Fruit fly (Drosophila melanogaster) whole organism, embryonic: ENCODE data around the gene rdog.

Source experiments
- Adf1 ChIP-seq: fragments of 200-800 bp; sonication (Bioruptor generic); IDR thresholded peaks from 2 replicates; pipeline ENCODE4 v1.3.6; 2022; ENCODE audit warnings: missing biosample characterization, missing genetic modification characterization
- BtbVII ChIP-seq: fragments of 200-800 bp; sonication (Bioruptor generic); optimal IDR thresholded peaks from 3 replicates; lab custom pipeline; 2017; ENCODE audit warnings: missing biosample characterization, mild to moderate bottlenecking, missing genetic modification characterization
- CG10209 ChIP-seq: fragments of 200-800 bp; sonication (Bioruptor generic); optimal IDR thresholded peaks from 3 replicates; lab custom pipeline; 2017; ENCODE audit warnings: missing biosample characterization, mild to moderate bottlenecking, missing genetic modification characterization, missing genetic modification reagents
- CG11085 ChIP-seq: fragments of 200-800 bp; sonication (Bioruptor generic); IDR thresholded peaks from 2 replicates; pipeline ENCODE4 v1.3.6; 2022; ENCODE audit warnings: missing biosample characterization, missing genetic modification characterization
- CG11696 ChIP-seq: fragments of 200-800 bp; sonication (Bioruptor generic); IDR thresholded peaks from 2 replicates; pipeline ENCODE4 v1.3.6; 2022; ENCODE audit warnings: missing biosample characterization, missing genetic modification characterization
- CG12071 ChIP-seq: fragments of 200-800 bp; sonication (Bioruptor generic); optimal IDR thresholded peaks from 3 replicates; lab custom pipeline; 2018; ENCODE audit warnings: missing biosample characterization, mild to moderate bottlenecking, missing genetic modification characterization
- CG12104 ChIP-seq: fragments of 200-800 bp; sonication (Bioruptor generic); optimal IDR thresholded peaks from 3 replicates; lab custom pipeline; 2016; ENCODE audit warnings: missing biosample characterization, missing genetic modification characterization
- CG12219 ChIP-seq: fragments of 200-800 bp; sonication (Bioruptor generic); optimal IDR thresholded peaks from 3 replicates; lab custom pipeline; 2018; ENCODE audit warnings: missing biosample characterization, mild to moderate bottlenecking, missing genetic modification characterization
- CG13775 ChIP-seq: fragments of 200-800 bp; sonication (Bioruptor generic); optimal IDR thresholded peaks from 3 replicates; lab custom pipeline; 2017; ENCODE audit warnings: missing biosample characterization, mild to moderate bottlenecking, missing genetic modification characterization
- CG14014 ChIP-seq: fragments of 200-800 bp; sonication (Bioruptor generic); IDR thresholded peaks from 2 replicates; pipeline ENCODE4 v1.3.6; 2022; ENCODE audit warnings: missing biosample characterization, missing genetic modification characterization
- CG15011 ChIP-seq: fragments of 200-800 bp; sonication (Bioruptor generic); optimal IDR thresholded peaks from 3 replicates; lab custom pipeline; 2018; ENCODE audit warnings: missing biosample characterization, mild to moderate bottlenecking, missing genetic modification characterization
- CG17328 ChIP-seq: fragments of 200-800 bp; sonication (Bioruptor generic); IDR thresholded peaks from 2 replicates; pipeline ENCODE4 v1.3.6; 2022; ENCODE audit warnings: missing biosample characterization, missing genetic modification characterization
- CG17802 ChIP-seq: fragments of 200-800 bp; sonication (Bioruptor generic); optimal IDR thresholded peaks from 2 replicates; lab custom pipeline; 2018; ENCODE audit warnings: missing biosample characterization, mild to moderate bottlenecking, missing genetic modification characterization, moderate library complexity
- CG18476 ChIP-seq: fragments of 200-800 bp; sonication (Bioruptor generic); optimal IDR thresholded peaks from 2 replicates; lab custom pipeline; 2016; ENCODE audit warnings: missing biosample characterization, mild to moderate bottlenecking, missing genetic modification characterization
- CG30403 ChIP-seq: fragments of 200-800 bp; sonication (Bioruptor generic); optimal IDR thresholded peaks from 3 replicates; lab custom pipeline; 2016; ENCODE audit warnings: missing biosample characterization, missing genetic modification characterization
- CG33557 ChIP-seq: fragments of 200-800 bp; sonication (Bioruptor generic); optimal IDR thresholded peaks from 2 replicates; lab custom pipeline; 2019; ENCODE audit warnings: missing biosample characterization, mild to moderate bottlenecking, missing genetic modification characterization, moderate library complexity
- CG3847 ChIP-seq: fragments of 200-800 bp; sonication (Bioruptor generic); IDR thresholded peaks from 2 replicates; pipeline ENCODE4 v1.3.6; 2022; ENCODE audit warnings: missing biosample characterization, missing genetic modification characterization
- CG43689 ChIP-seq: fragments of 200-800 bp; sonication (Bioruptor generic); IDR thresholded peaks from 2 replicates; pipeline ENCODE4 v1.3.6; 2022; ENCODE audit warnings: missing biosample characterization, missing genetic modification characterization
- CG4617 ChIP-seq: fragments of 200-800 bp; sonication (Bioruptor generic); optimal IDR thresholded peaks from 3 replicates; lab custom pipeline; 2016; ENCODE audit warnings: missing biosample characterization, missing genetic modification characterization, borderline replicate concordance
- CG4854 ChIP-seq: fragments of 200-800 bp; sonication (Bioruptor generic); optimal IDR thresholded peaks from 2 replicates; lab custom pipeline; 2016; ENCODE audit warnings: missing biosample characterization, missing genetic modification characterization, inconsistent platforms
- CG6654 ChIP-seq: fragments of 200-800 bp; sonication (Bioruptor generic); optimal IDR thresholded peaks from 2 replicates; lab custom pipeline; 2017; ENCODE audit warnings: missing biosample characterization, mild to moderate bottlenecking, missing genetic modification characterization
- CG6854 ChIP-seq: fragments of 200-800 bp; sonication (Bioruptor generic); optimal IDR thresholded peaks from 3 replicates; lab custom pipeline; 2017; ENCODE audit warnings: missing biosample characterization, mild to moderate bottlenecking, missing genetic modification characterization
- D19B ChIP-seq: fragments of 200-800 bp; sonication (Bioruptor generic); optimal IDR thresholded peaks from 2 replicates; lab custom pipeline; 2017; ENCODE audit warnings: missing biosample characterization, mild to moderate bottlenecking, missing genetic modification characterization
- Dek ChIP-seq: fragments of 200-800 bp; sonication (Bioruptor generic); optimal IDR thresholded peaks from 3 replicates; lab custom pipeline; 2019; ENCODE audit warnings: missing biosample characterization, mild to moderate bottlenecking, missing genetic modification characterization, moderate library complexity
- Ets65A ChIP-seq: fragments of 200-800 bp; sonication (Bioruptor generic); peaks from one replicate; lab custom pipeline; 2016; ENCODE audit warnings: missing biosample characterization, missing genetic modification characterization
- H15 ChIP-seq: fragments of 200-800 bp; sonication (Bioruptor generic); IDR thresholded peaks from 3 replicates; pipeline ENCODE4 v1.3.6; 2022; ENCODE audit warnings: missing biosample characterization, missing genetic modification characterization
- Hey ChIP-seq: fragments of 200-800 bp; sonication (Bioruptor generic); optimal IDR thresholded peaks from 3 replicates; lab custom pipeline; 2018; ENCODE audit warnings: missing biosample characterization, mild to moderate bottlenecking, missing genetic modification characterization
- HmgD ChIP-seq: fragments of 200-800 bp; sonication (Bioruptor generic); optimal IDR thresholded peaks from 3 replicates; lab custom pipeline; 2016; ENCODE audit warnings: missing biosample characterization, missing genetic modification characterization
- Hmr ChIP-seq: fragments of 200-800 bp; sonication (Bioruptor generic); optimal IDR thresholded peaks from 3 replicates; lab custom pipeline; 2017; ENCODE audit warnings: mild to moderate bottlenecking, missing biosample characterization, missing genetic modification reagents, missing genetic modification characterization
- Hsf ChIP-seq: fragments of 200-800 bp; sonication (Bioruptor generic); optimal IDR thresholded peaks from 3 replicates; lab custom pipeline; 2016; ENCODE audit warnings: missing biosample characterization, missing genetic modification characterization
- Mes4 ChIP-seq: fragments of 200-800 bp; sonication (Bioruptor generic); optimal IDR thresholded peaks from 2 replicates; lab custom pipeline; 2016; ENCODE audit warnings: missing biosample characterization, missing genetic modification characterization
- Rx ChIP-seq: fragments of 200-800 bp; sonication (Bioruptor generic); IDR thresholded peaks from 2 replicates; pipeline ENCODE4 v1.3.6; 2022; ENCODE audit warnings: missing biosample characterization, missing genetic modification characterization
- Six4 ChIP-seq: fragments of 200-800 bp; sonication (Bioruptor generic); optimal IDR thresholded peaks from 2 replicates; lab custom pipeline; 2016; ENCODE audit warnings: missing biosample characterization, missing genetic modification characterization
- ac ChIP-seq: fragments of 200-800 bp; sonication (Bioruptor generic); optimal IDR thresholded peaks from 3 replicates; lab custom pipeline; 2017; ENCODE audit warnings: missing biosample characterization, mild to moderate bottlenecking, missing genetic modification characterization
- bbx ChIP-seq: fragments of 200-800 bp; sonication (Bioruptor generic); IDR thresholded peaks from 2 replicates; pipeline ENCODE4 v1.3.6; 2022; ENCODE audit warnings: missing biosample characterization, missing genetic modification characterization; ENCODE audit not compliant: partially characterized antibody
- dimm ChIP-seq: fragments of 200-800 bp; sonication (Bioruptor generic); IDR thresholded peaks from 2 replicates; pipeline ENCODE4 v1.3.6; 2022; ENCODE audit warnings: missing biosample characterization, missing genetic modification characterization
- ftz-f1 ChIP-seq: fragments of 200-800 bp; sonication (Bioruptor generic); optimal IDR thresholded peaks from 2 replicates; lab custom pipeline; 2016; ENCODE audit warnings: missing biosample characterization, missing genetic modification characterization
- inv ChIP-seq: fragments of 200-800 bp; sonication (Bioruptor generic); IDR thresholded peaks from 2 replicates; pipeline ENCODE4 v1.3.6; 2022; ENCODE audit warnings: missing biosample characterization, missing genetic modification characterization; ENCODE audit not compliant: partially characterized antibody
- kay ChIP-seq: fragments of 200-800 bp; sonication (Bioruptor generic); optimal IDR thresholded peaks from 2 replicates; lab custom pipeline; 2016; ENCODE audit warnings: missing biosample characterization, missing genetic modification characterization
- ken ChIP-seq: fragments of 200-800 bp; sonication (Bioruptor generic); IDR thresholded peaks from 3 replicates; pipeline ENCODE4 v1.3.6; 2022; ENCODE audit warnings: missing biosample characterization, missing genetic modification characterization
- kni ChIP-seq: fragments of 200-800 bp; sonication (Bioruptor generic); optimal IDR thresholded peaks from 3 replicates; lab custom pipeline; 2017; ENCODE audit warnings: mild to moderate bottlenecking, missing biosample characterization, missing genetic modification reagents, missing genetic modification characterization
- lab ChIP-seq: fragments of 200-800 bp; sonication (Bioruptor generic); optimal IDR thresholded peaks from 3 replicates; lab custom pipeline; 2017; ENCODE audit warnings: missing biosample characterization, missing genetic modification characterization, mild to moderate bottlenecking, moderate library complexity, missing genetic modification reagents
- mirr ChIP-seq: fragments of 200-800 bp; sonication (Bioruptor generic); optimal IDR thresholded peaks from 3 replicates; lab custom pipeline; 2018; ENCODE audit warnings: missing biosample characterization, mild to moderate bottlenecking, missing genetic modification characterization
- pb ChIP-seq: fragments of 200-800 bp; sonication (Bioruptor generic); optimal IDR thresholded peaks from 3 replicates; lab custom pipeline; 2016; ENCODE audit warnings: missing biosample characterization, missing genetic modification characterization
- pho ChIP-seq: fragments of 200-800 bp; sonication (Bioruptor generic); optimal IDR thresholded peaks from 2 replicates; lab custom pipeline; 2016; ENCODE audit warnings: missing biosample characterization, missing genetic modification characterization
- sob ChIP-seq: fragments of 200-800 bp; sonication (Bioruptor generic); IDR thresholded peaks from 2 replicates; pipeline ENCODE4 v1.3.6; 2022; ENCODE audit warnings: missing biosample characterization, missing genetic modification characterization
- ssp ChIP-seq: fragments of 200-800 bp; sonication (Bioruptor generic); IDR thresholded peaks from 2 replicates; pipeline ENCODE4 v1.3.6; 2022; ENCODE audit warnings: missing biosample characterization, missing genetic modification characterization
- trh ChIP-seq: fragments of 200-800 bp; sonication (Bioruptor generic); optimal IDR thresholded peaks from 2 replicates; lab custom pipeline; 2016; ENCODE audit warnings: missing biosample characterization, missing genetic modification characterization
- ttk ChIP-seq: fragments of 200-800 bp; sonication (Bioruptor generic); IDR thresholded peaks from 2 replicates; pipeline ENCODE4 v2.1.2; 2022; ENCODE audit warnings: missing biosample characterization, missing genetic modification characterization
- unpg ChIP-seq: fragments of 200-800 bp; sonication (Bioruptor generic); optimal IDR thresholded peaks from 3 replicates; lab custom pipeline; 2018; ENCODE audit warnings: missing biosample characterization, mild to moderate bottlenecking, missing genetic modification characterization, moderate library complexity
- zfh1 ChIP-seq: fragments of 200-800 bp; sonication (Bioruptor generic); IDR thresholded peaks from 3 replicates; pipeline ENCODE4 v1.3.6; 2022; ENCODE audit warnings: missing biosample characterization, missing genetic modification characterization

The rdog gene

DNA sequence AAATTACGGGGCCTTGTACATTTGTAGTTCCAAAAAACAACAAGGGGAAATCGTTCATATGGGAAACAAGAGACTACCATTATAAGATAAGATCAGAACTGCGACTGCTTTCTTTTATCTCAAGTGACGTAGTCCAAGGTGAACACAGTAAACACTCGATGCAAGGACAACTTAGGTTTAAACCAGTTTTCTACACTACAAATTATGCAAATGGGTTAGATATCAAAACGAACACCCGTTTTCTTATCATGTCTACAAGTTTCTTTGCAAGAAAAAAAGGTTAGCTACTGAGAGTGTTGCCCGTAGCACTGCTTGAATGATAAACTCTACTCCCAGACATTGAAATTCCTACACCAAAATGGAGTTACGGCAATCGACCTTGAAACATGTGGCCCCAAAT lies 33.8 kb upstream of the rdog start (continued):
- TF ChIP-seq Rx (GFP tag; lab: Robert Waterston, UW) (peak; percentile 56), lab (GFP tag; lab: Kevin White, UChicago) (peak; percentile 50), ssp (GFP tag; lab: Robert Waterston, UW) (peak; percentile 44; the same call in 1 of the 2 replicates), CG6854 (GFP tag; lab: Kevin White, UChicago) (no peak), zfh1 (GFP tag; lab: Robert Waterston, UW) (peak; percentile 81), mirr (GFP tag; lab: Kevin White, UChicago) (peak; percentile 4), Six4 (GFP tag; lab: Kevin White, UChicago) (peak; percentile 48), ttk (GFP tag; lab: Robert Waterston, UW) (peak; percentile 73), CG33557 (no peak), Hsf (GFP tag; lab: Kevin White, UChicago) (peak; percentile 65), CG4854 (GFP tag; lab: Kevin White, UChicago) (no peak), ken (GFP tag; lab: Robert Waterston, UW) (peak; percentile 87), bbx (GFP tag; lab: Robert Waterston, UW) (no peak), CG43689 (0 out of 2 replicates have a peak, but pooled peaks have one; percentile 16), CG11696 (0 out of 2 replicates have a peak, but pooled peaks have one; percentile 20), CG15011 (GFP tag; lab: Kevin White, UChicago) (no peak), CG11085 (GFP tag; lab: Robert Waterston, UW) (peak; percentile 34; the same call in 1 of the 2 replicates), CG17802 (tag; lab: Kevin White, UChicago) (peak; percentile 50), sob (GFP tag; lab: Robert Waterston, UW) (peak; percentile 72), Adf1 (no peak), D19B (peak; percentile 22), inv (GFP tag; lab: Robert Waterston, UW) (no peak), Ets65A (GFP tag; lab: Kevin White, UChicago) (peak; percentile 94), dimm (GFP tag; lab: Robert Waterston, UW) (0 out of 2 replicates have a peak, but pooled peaks have one; percentile 28), unpg (GFP tag; lab: Kevin White, UChicago) (peak; percentile 78), pho (GFP tag; lab: Kevin White, UChicago) (peak; percentile 49), CG17328 (peak; percentile 73), trh (no peak), Hey (tag; lab: Kevin White, UChicago) (no peak), ftz-f1 (peak; percentile 75), CG6654 (no peak), Dek (tag; lab: Kevin White, UChicago) (peak; percentile 32), kni (GFP tag; lab: Kevin White, UChicago) (no peak), HmgD (no peak), CG12071 (GFP tag; lab: Kevin White, UChicago) (peak; percentile 28), BtbVII (GFP tag; lab: Kevin White, UChicago) (peak; percentile 30), CG30403 (GFP tag; lab: Kevin White, UChicago) (peak; percentile 69), CG4617 (GFP tag; lab: Kevin White, UChicago) (no peak), CG12219 (GFP tag; lab: Kevin White, UChicago) (peak; percentile 65), H15 (GFP tag; lab: Robert Waterston, UW) (peak; percentile 63; the same call in 1 of the 3 replicates), Hmr (GFP tag; lab: Kevin White, UChicago) (peak; percentile 38), Mes4 (GFP tag; lab: Kevin White, UChicago) (peak; percentile 9), CG12104 (GFP tag; lab: Kevin White, UChicago) (peak; percentile 39), CG13775 (GFP tag; lab: Kevin White, UChicago) (peak; percentile 43), CG18476 (no peak), CG10209 (GFP tag; lab: Kevin White, UChicago) (peak; percentile 43), CG14014 (GFP tag; lab: Robert Waterston, UW) (peak; percentile 51; the same call in 1 of the 2 replicates), pb (GFP tag; lab: Kevin White, UChicago) (peak; percentile 64), CG3847 (GFP tag; lab: Robert Waterston, UW) (peak; percentile 57; the same call in 1 of the 2 replicates), ac (GFP tag; lab: Kevin White, UChicago) (no peak), kay (GFP tag; lab: Kevin White, UChicago) (no peak)
